Fruit fly (Drosophila melanogaster) whole organism, embryonic: Measurements from ENCODE around the gene CG11699.

Source experiments
- Asciz ChIP-seq: fragments of 200-800 bp; sonication (Bioruptor generic); optimal IDR thresholded peaks from 2 replicates; lab custom pipeline; 2017; ENCODE audit warnings: missing biosample characterization, mild to moderate bottlenecking, missing genetic modification characterization, missing genetic modification reagents
- Awh ChIP-seq: fragments of 200-800 bp; sonication (Bioruptor generic); IDR thresholded peaks from 2 replicates; pipeline ENCODE4, ENCODE4 v1.3.6; 2022; ENCODE audit warnings: missing biosample characterization, missing genetic modification characterization
- CG10543 ChIP-seq: fragments of 200-800 bp; sonication (Bioruptor generic); optimal IDR thresholded peaks from 3 replicates; lab custom pipeline; 2017; ENCODE audit warnings: missing biosample characterization, mild to moderate bottlenecking, missing genetic modification characterization, moderate library complexity
- CG11504 ChIP-seq: fragments of 200-800 bp; sonication (Bioruptor generic); optimal IDR thresholded peaks from 3 replicates; lab custom pipeline; 2019; ENCODE audit warnings: missing biosample characterization, mild to moderate bottlenecking, missing genetic modification characterization, moderate library complexity
- CG11723 ChIP-seq: fragments of 200-800 bp; sonication (Bioruptor generic); optimal IDR thresholded peaks from 2 replicates; lab custom pipeline; 2017; ENCODE audit warnings: missing biosample characterization, mild to moderate bottlenecking, missing genetic modification characterization
- CG12769 ChIP-seq: fragments of 200-800 bp; sonication (Bioruptor generic); optimal IDR thresholded peaks from 2 replicates; lab custom pipeline; 2019; ENCODE audit warnings: missing biosample characterization, mild to moderate bottlenecking, missing genetic modification characterization, moderate library complexity
- CG13287 ChIP-seq: fragments of 200-800 bp; sonication (Bioruptor generic); IDR thresholded peaks from 2 replicates; pipeline ENCODE4 v1.3.6; 2022; ENCODE audit warnings: missing biosample characterization, missing genetic modification characterization; ENCODE audit not compliant: partially characterized antibody
- CG13894 ChIP-seq: fragments of 200-800 bp; sonication (Bioruptor generic); optimal IDR thresholded peaks from 3 replicates; lab custom pipeline; 2018; ENCODE audit warnings: missing biosample characterization, mild to moderate bottlenecking, missing genetic modification characterization, moderate library complexity
- CG14667 ChIP-seq: fragments of 200-800 bp; sonication (Bioruptor generic); IDR thresholded peaks from 2 replicates; pipeline ENCODE4 v1.3.6; 2022; ENCODE audit warnings: missing biosample characterization, missing genetic modification characterization
- CG14860 ChIP-seq: fragments of 200-800 bp; sonication (Bioruptor generic); IDR thresholded peaks from 3 replicates; pipeline ENCODE4 v1.3.6; 2022; ENCODE audit warnings: missing biosample characterization, missing genetic modification characterization; ENCODE audit not compliant: partially characterized antibody
- CG16813 ChIP-seq: fragments of 200-800 bp; sonication (Bioruptor generic); IDR thresholded peaks from 3 replicates; pipeline ENCODE4 v1.3.6; 2022; ENCODE audit warnings: missing biosample characterization, missing genetic modification characterization; ENCODE audit not compliant: partially characterized antibody
- CG17186 ChIP-seq: fragments of 200-800 bp; sonication (Bioruptor generic); optimal IDR thresholded peaks from 3 replicates; lab custom pipeline; 2017; ENCODE audit warnings: missing biosample characterization, missing genetic modification reagents, missing genetic modification characterization
- CG18262 ChIP-seq: fragments of 200-800 bp; optimal IDR thresholded peaks from 3 replicates; lab custom pipeline; 2019; ENCODE audit warnings: missing biosample characterization, mild to moderate bottlenecking, missing genetic modification characterization, moderate library complexity
- CG2712 ChIP-seq: fragments of 200-800 bp; optimal IDR thresholded peaks from 3 replicates; lab custom pipeline; 2019; ENCODE audit warnings: missing biosample characterization, mild to moderate bottlenecking, missing genetic modification characterization, moderate library complexity
- CG2875 ChIP-seq: fragments of 200-800 bp; sonication (Bioruptor generic); optimal IDR thresholded peaks from 2 replicates; lab custom pipeline; 2017; ENCODE audit warnings: missing biosample characterization, mild to moderate bottlenecking, missing genetic modification characterization, missing genetic modification reagents
- CG30403 ChIP-seq: fragments of 200-800 bp; sonication (Bioruptor generic); optimal IDR thresholded peaks from 3 replicates; lab custom pipeline; 2016; ENCODE audit warnings: missing biosample characterization, missing genetic modification characterization
- CG31388 ChIP-seq: fragments of 200-800 bp; sonication (Bioruptor generic); optimal IDR thresholded peaks from 2 replicates; lab custom pipeline; 2016; ENCODE audit warnings: missing biosample characterization, missing genetic modification characterization
- CG4424 ChIP-seq: fragments of 200-800 bp; sonication (Bioruptor generic); optimal IDR thresholded peaks from 3 replicates; lab custom pipeline; 2016; ENCODE audit warnings: missing biosample characterization, missing genetic modification characterization
- CG4617 ChIP-seq: fragments of 200-800 bp; sonication (Bioruptor generic); optimal IDR thresholded peaks from 3 replicates; lab custom pipeline; 2016; ENCODE audit warnings: missing biosample characterization, missing genetic modification characterization, borderline replicate concordance
- CG6791 ChIP-seq: fragments of 200-800 bp; sonication (Bioruptor generic); IDR thresholded peaks from 3 replicates; pipeline ENCODE4 v1.3.6; 2022; ENCODE audit warnings: missing biosample characterization, missing genetic modification characterization; ENCODE audit not compliant: partially characterized antibody
- CTCF ChIP-seq: fragments of 200-800 bp; sonication (Bioruptor generic); optimal IDR thresholded peaks from 2 replicates; lab custom pipeline; 2017; ENCODE audit warnings: missing biosample characterization, mild to moderate bottlenecking, missing genetic modification characterization, moderate library complexity
- D19B ChIP-seq: fragments of 200-800 bp; sonication (Bioruptor generic); optimal IDR thresholded peaks from 2 replicates; lab custom pipeline; 2017; ENCODE audit warnings: missing biosample characterization, mild to moderate bottlenecking, missing genetic modification characterization
- Deaf1 ChIP-seq: fragments of 200-800 bp; optimal IDR thresholded peaks from 3 replicates; lab custom pipeline; 2019; ENCODE audit warnings: missing biosample characterization, mild to moderate bottlenecking, missing genetic modification characterization, moderate library complexity
- Dfd ChIP-seq, 2 experiments: fragments of >200 bp; optimal IDR thresholded peaks; 2 replicates each; lab custom pipeline; 2017; ENCODE audit warnings: missing biosample characterization in 2 of 2, missing genetic modification characterization in 2 of 2
- Dp ChIP-seq: fragments of 200-800 bp; sonication (Bioruptor generic); optimal IDR thresholded peaks from 2 replicates; lab custom pipeline; 2018; ENCODE audit warnings: missing biosample characterization, mild to moderate bottlenecking, missing genetic modification characterization, moderate library complexity
- E2f2 ChIP-seq: fragments of 200-800 bp; sonication (Bioruptor generic); IDR thresholded peaks from 2 replicates; pipeline ENCODE4 v1.3.6; 2022; ENCODE audit warnings: missing biosample characterization, missing genetic modification characterization
- Elba2 ChIP-seq: fragments of 200-800 bp; sonication (Bioruptor generic); optimal IDR thresholded peaks from 3 replicates; lab custom pipeline; 2016; ENCODE audit warnings: missing biosample characterization, missing genetic modification characterization
- Hsf ChIP-seq: fragments of 200-800 bp; sonication (Bioruptor generic); optimal IDR thresholded peaks from 3 replicates; lab custom pipeline; 2016; ENCODE audit warnings: missing biosample characterization, missing genetic modification characterization
- NC2α ChIP-seq: fragments of 200-800 bp; sonication (Bioruptor generic); optimal IDR thresholded peaks from 2 replicates; lab custom pipeline; 2016; ENCODE audit warnings: missing biosample characterization, missing genetic modification characterization
- NC2β ChIP-seq: fragments of 200-800 bp; sonication (Bioruptor generic); optimal IDR thresholded peaks from 2 replicates; lab custom pipeline; 2016; ENCODE audit warnings: missing biosample characterization, missing genetic modification characterization
- Scr ChIP-seq: fragments of 200-800 bp; sonication (Bioruptor generic); IDR thresholded peaks from 2 replicates; pipeline ENCODE4 v1.3.6; 2022; ENCODE audit warnings: missing biosample characterization, missing genetic modification characterization; ENCODE audit not compliant: partially characterized antibody
- Usf ChIP-seq: fragments of 200-800 bp; sonication (Bioruptor generic); optimal IDR thresholded peaks from 2 replicates; lab custom pipeline; 2017; ENCODE audit warnings: missing genotype, missing biosample characterization, missing genetic modification characterization
- Xbp1 ChIP-seq: fragments of 200-800 bp; sonication (Bioruptor generic); optimal IDR thresholded peaks from 3 replicates; lab custom pipeline; 2016; ENCODE audit warnings: missing biosample characterization, mild to moderate bottlenecking, missing genetic modification characterization
- ash1 ChIP-seq: fragments of 200-800 bp; sonication (Bioruptor generic); optimal IDR thresholded peaks from 2 replicates; lab custom pipeline; 2018; ENCODE audit warnings: missing biosample characterization, mild to moderate bottlenecking, missing genetic modification characterization
- az2 ChIP-seq: fragments of 200-800 bp; sonication (Bioruptor generic); optimal IDR thresholded peaks from 3 replicates; lab custom pipeline; 2016; ENCODE audit warnings: missing biosample characterization, missing genetic modification characterization
- crol ChIP-seq: fragments of 200-800 bp; sonication (Bioruptor generic); IDR thresholded peaks from 2 replicates; pipeline ENCODE4 v1.3.6; 2022; ENCODE audit warnings: missing biosample characterization, missing genetic modification characterization
- ems ChIP-seq: fragments of 200-800 bp; sonication (Bioruptor generic); optimal IDR thresholded peaks from 3 replicates; lab custom pipeline; 2016; ENCODE audit warnings: missing biosample characterization, missing genetic modification characterization
- fd3F ChIP-seq: fragments of 200-800 bp; sonication (Bioruptor generic); optimal IDR thresholded peaks from 2 replicates; lab custom pipeline; 2018; ENCODE audit warnings: missing biosample characterization, mild to moderate bottlenecking, missing genetic modification characterization, moderate library complexity
- gfzf ChIP-seq: fragments of 200-800 bp; sonication (Bioruptor generic); optimal IDR thresholded peaks from 2 replicates; lab custom pipeline; 2016; ENCODE audit warnings: missing biosample characterization, mild to moderate bottlenecking, missing genetic modification characterization, moderate library complexity
- ken ChIP-seq: fragments of 200-800 bp; sonication (Bioruptor generic); IDR thresholded peaks from 3 replicates; pipeline ENCODE4 v1.3.6; 2022; ENCODE audit warnings: missing biosample characterization, missing genetic modification characterization
- mld ChIP-seq: fragments of 200-800 bp; sonication (Bioruptor generic); IDR thresholded peaks from 3 replicates; pipeline ENCODE4 v1.3.6; 2022; ENCODE audit warnings: missing biosample characterization, missing genetic modification characterization; ENCODE audit not compliant: partially characterized antibody
- nom ChIP-seq: fragments of 200-800 bp; sonication (Bioruptor generic); optimal IDR thresholded peaks from 2 replicates; lab custom pipeline; 2017; ENCODE audit warnings: missing biosample characterization, missing genetic modification characterization, mild to moderate bottlenecking, moderate library complexity, missing genetic modification reagents
- peb ChIP-seq: fragments of 200-800 bp; sonication (Bioruptor generic); IDR thresholded peaks from 2 replicates; pipeline ENCODE4 v1.3.6; 2022; ENCODE audit warnings: missing biosample characterization, missing genetic modification characterization
- pzg ChIP-seq: fragments of 200-800 bp; sonication (Bioruptor generic); optimal IDR thresholded peaks from 3 replicates; lab custom pipeline; 2018; ENCODE audit warnings: missing biosample characterization, mild to moderate bottlenecking, missing genetic modification characterization, moderate library complexity
- row ChIP-seq: fragments of 200-800 bp; sonication (Bioruptor generic); IDR thresholded peaks from 3 replicates; pipeline ENCODE4 v1.3.6; 2022; ENCODE audit warnings: missing biosample characterization, missing genetic modification characterization
- sd ChIP-seq: fragments of 200-800 bp; sonication (Bioruptor generic); optimal IDR thresholded peaks from 3 replicates; lab custom pipeline; 2018; ENCODE audit warnings: missing biosample characterization, mild to moderate bottlenecking, missing genetic modification characterization, moderate library complexity
- sens-2 ChIP-seq: fragments of 200-800 bp; sonication (Bioruptor generic); IDR thresholded peaks from 2 replicates; pipeline ENCODE4 v1.3.6; 2022; ENCODE audit warnings: missing biosample characterization, missing genetic modification characterization
- so ChIP-seq: fragments of 200-800 bp; sonication (Bioruptor generic); IDR thresholded peaks from 3 replicates; pipeline ENCODE4 v1.3.6; 2022; ENCODE audit warnings: missing biosample characterization, missing genetic modification characterization
- tna ChIP-seq: fragments of 200-800 bp; sonication (Bioruptor generic); IDR thresholded peaks from 2 replicates; pipeline ENCODE4 v1.3.6; 2022; ENCODE audit warnings: missing biosample characterization, missing genetic modification characterization; ENCODE audit not compliant: partially characterized antibody
- trh ChIP-seq: fragments of 200-800 bp; sonication (Bioruptor generic); optimal IDR thresholded peaks from 2 replicates; lab custom pipeline; 2016; ENCODE audit warnings: missing biosample characterization, missing genetic modification characterization
- ttk ChIP-seq: fragments of 200-800 bp; sonication (Bioruptor generic); IDR thresholded peaks from 2 replicates; pipeline ENCODE4 v2.1.2; 2022; ENCODE audit warnings: missing biosample characterization, missing genetic modification characterization
- z ChIP-seq: fragments of 200-800 bp; sonication (Bioruptor generic); IDR thresholded peaks from 3 replicates; pipeline ENCODE4 v1.3.6; 2022; ENCODE audit warnings: missing biosample characterization, missing genetic modification characterization
- zfh2 ChIP-seq: fragments of 200-800 bp; sonication (Bioruptor generic); optimal IDR thresholded peaks from 2 replicates; lab custom pipeline; 2016; ENCODE audit warnings: missing biosample characterization, missing genetic modification characterization

Gene CG11699

DNA sequence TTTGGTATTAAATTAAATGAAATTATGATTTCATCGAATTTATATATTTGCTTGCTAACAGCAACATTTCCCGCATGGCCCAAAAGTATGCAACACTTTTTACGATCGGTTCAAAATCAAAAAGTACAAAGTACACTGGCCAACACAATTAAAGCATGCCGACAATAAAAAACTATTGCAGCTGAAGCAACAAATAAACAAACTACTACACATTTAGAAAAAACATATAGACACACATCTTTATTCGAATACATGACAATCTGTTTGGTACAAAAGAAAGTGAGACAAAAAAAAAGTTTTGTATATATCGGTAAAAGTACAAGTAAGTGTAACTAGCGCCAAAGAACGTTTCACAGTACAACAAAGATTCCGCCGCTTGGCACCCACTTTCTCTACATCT is 15.4 kb upstream of the CG11699 start (continued):
- TF ChIP-seq NC2α (GFP tag; lab: Kevin White, UChicago) (no peak), CG13287 (GFP tag; lab: Robert Waterston, UW) (no peak; the same call in 1 of the 2 replicates), NC2β (GFP tag; lab: Kevin White, UChicago) (no peak), CG16813 (GFP tag; lab: Robert Waterston, UW) (no peak), trh (GFP tag; lab: Kevin White, UChicago) (no peak), E2f2 (GFP tag; lab: Robert Waterston, UW) (peak; percentile 11; the same call in 1 of the 2 replicates), z (no peak), ems (no peak), CG14667 (no peak), CG30403 (no peak), CG14860 (GFP tag; lab: Robert Waterston, UW) (no peak), Scr (GFP tag; lab: Robert Waterston, UW) (no peak), nom (GFP tag; lab: Kevin White, UChicago) (peak; percentile 53), zfh2 (no peak), Awh (GFP tag; lab: Robert Waterston, UW) (no peak), CTCF (GFP tag; lab: Kevin White, UChicago) (no peak), CG18262 (tag; lab: Kevin White, UChicago) (no peak), Dp (no peak), mld (GFP tag; lab: Robert Waterston, UW) (no peak), Hsf (GFP tag; lab: Kevin White, UChicago) (no peak), CG11504 (peak; percentile 12), D19B (no peak), Dfd (GFP tag; optimal IDR thresholded peaks at IDR 0.05; lab: Kevin White, UChicago) (no peak), gfzf (GFP tag; lab: Kevin White, UChicago) (no peak), Usf (GFP tag; lab: Kevin White, UChicago) (no peak), CG11723 (GFP tag; lab: Kevin White, UChicago) (no peak), pzg (GFP tag; lab: Kevin White, UChicago) (no peak), CG2712 (tag; lab: Kevin White, UChicago) (no peak), az2 (GFP tag; lab: Kevin White, UChicago) (no peak), Asciz (GFP tag; lab: Kevin White, UChicago) (no peak), Xbp1 (GFP tag; lab: Kevin White, UChicago) (no peak), ken (GFP tag; lab: Robert Waterston, UW) (no peak), CG13894 (tag; lab: Kevin White, UChicago) (no peak), peb (GFP tag; lab: Robert Waterston, UW) (no peak), ttk (no peak), CG6791 (no peak), sens-2 (GFP tag; lab: Robert Waterston, UW) (no peak), CG17186 (GFP tag; lab: Kevin White, UChicago) (no peak), CG31388 (GFP tag; lab: Kevin White, UChicago) (no peak), ash1 (GFP tag; lab: Kevin White, UChicago) (no peak), CG4424 (peak; percentile 6)

DNA sequence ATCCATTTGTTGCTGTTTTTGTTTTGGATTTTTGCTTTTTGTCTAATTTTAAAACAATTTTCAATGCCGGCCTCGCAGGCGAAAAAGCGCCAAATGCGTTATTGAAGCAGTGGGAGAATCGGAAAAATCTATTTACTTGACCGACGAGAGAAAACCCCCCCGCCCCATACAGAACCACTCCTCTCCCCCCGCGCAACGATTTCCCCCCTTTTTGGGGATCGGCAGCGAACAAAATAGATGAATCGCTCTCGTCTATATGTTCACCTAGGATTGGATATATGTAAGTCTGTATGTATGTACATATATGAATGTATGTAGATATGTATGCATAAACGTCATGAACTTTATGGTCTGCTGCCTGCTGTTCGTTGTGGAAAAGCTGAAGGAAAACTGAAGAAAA is 13.6 kb upstream of the CG11699 start:
- TF ChIP-seq CG4617 (GFP tag; lab: Kevin White, UChicago) (no peak), ttk (no peak), so (GFP tag; lab: Robert Waterston, UW) (0 out of 3 replicates have a peak, but pooled peaks have one; percentile 20), row (0 out of 3 replicates have a peak, but pooled peaks have one; percentile 5), tna (no peak), E2f2 (GFP tag; lab: Robert Waterston, UW) (no peak), CG10543 (GFP tag; lab: Kevin White, UChicago) (peak; percentile 78), Elba2 (GFP tag; lab: Kevin White, UChicago) (no peak), CG2875 (GFP tag; lab: Kevin White, UChicago) (no peak), sd (tag; lab: Kevin White, UChicago) (peak; percentile 18), CG12769 (tag; lab: Kevin White, UChicago) (peak; percentile 70), fd3F (GFP tag; lab: Kevin White, UChicago) (no peak), Deaf1 (peak; percentile 27), crol (GFP tag; lab: Robert Waterston, UW) (peak; percentile 80)
